Fruit fly (Drosophila melanogaster) Kc167 (cell line): ENCODE results near the gene gdl-ORF39.

Source experiments
- Myc ChIP-seq: fragments of >200 bp; optimal IDR thresholded peaks from 2 replicates; lab custom pipeline; 2017; ENCODE audit warnings: missing external identifiers
- h ChIP-seq: fragments of >200 bp; optimal IDR thresholded peaks from 3 replicates; lab custom pipeline; 2018; ENCODE audit warnings: missing external identifiers
- insv ChIP-seq: fragments of >200 bp; optimal IDR thresholded peaks from 3 replicates; lab custom pipeline; 2018; ENCODE audit warnings: missing external identifiers
- psq ChIP-seq: fragments of >200 bp; optimal IDR thresholded peaks from 2 replicates; lab custom pipeline; 2017; ENCODE audit warnings: missing external identifiers
- ttk ChIP-seq: sonication (Bioruptor generic); optimal IDR thresholded peaks from 2 replicates; lab custom pipeline; 2017; ENCODE audit warnings: missing external identifiers

DNA sequence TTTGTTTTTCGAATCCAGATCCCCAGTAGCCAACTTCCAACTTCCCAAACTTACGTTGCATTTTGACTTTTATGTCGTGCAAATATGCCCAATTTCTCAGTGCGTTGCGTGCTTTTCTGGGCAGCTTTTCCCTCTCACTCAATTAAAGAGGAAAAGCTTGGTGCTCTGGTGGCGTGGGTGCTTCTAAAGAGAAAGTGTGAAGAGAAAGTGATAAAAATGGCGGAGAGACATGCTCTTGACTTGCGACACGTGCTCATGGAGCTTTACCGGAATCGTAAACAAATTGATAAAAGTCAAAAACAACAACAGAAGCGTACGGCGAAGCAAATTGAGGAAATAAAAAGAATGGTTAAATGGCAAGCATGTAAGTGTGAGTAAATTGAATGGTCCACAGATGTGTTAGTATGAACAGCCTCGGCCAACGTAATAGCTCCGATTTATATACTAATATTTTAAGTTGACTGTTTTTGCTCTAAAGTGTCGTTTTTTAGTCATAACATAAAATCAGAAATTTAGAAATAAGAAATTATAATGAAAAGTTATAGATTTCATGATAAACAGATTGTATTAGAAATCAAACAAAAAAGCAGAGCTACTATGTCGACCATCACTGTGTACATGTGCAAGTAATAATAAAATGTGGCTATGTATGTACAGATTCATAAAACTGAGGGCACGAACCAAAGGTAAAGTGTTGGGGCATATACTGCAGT, 15.2 kb upstream of the gdl-ORF39 start:
- TF ChIP-seq psq (lab: Kevin White, UChicago), result no peak
- TF ChIP-seq h (lab: Kevin White, UChicago), result no peak
- no peak for TF ChIP-seq ttk (lab: Kevin White, UChicago)
- TF ChIP-seq Myc, result no peak
- TF ChIP-seq insv, result no peak
